Fruit fly (Drosophila melanogaster) whole organism, wandering third instar larva: ENCODE data around the gene Polr2J.

Source experiments
- Abd-B ChIP-seq: fragments of >200 bp; optimal IDR thresholded peaks from 2 replicates; lab custom pipeline; 2017; ENCODE audit warnings: missing biosample characterization, missing genetic modification characterization
- CrebA ChIP-seq: fragments of 200-800 bp; sonication (Bioruptor generic); optimal IDR thresholded peaks from 2 replicates; lab custom pipeline; 2016; ENCODE audit warnings: missing biosample characterization, mild to moderate bottlenecking, missing genetic modification characterization, borderline replicate concordance
- GATAd ChIP-seq: sonication (Bioruptor generic); optimal IDR thresholded peaks from 2 replicates; lab custom pipeline; 2016; ENCODE audit warnings: missing biosample characterization, missing genetic modification characterization
- Jra ChIP-seq: sonication (Bioruptor generic); optimal IDR thresholded peaks from 2 replicates; lab custom pipeline; 2016; ENCODE audit warnings: missing biosample characterization, missing genetic modification characterization
- OdsH ChIP-seq: fragments of 200-800 bp; sonication (Bioruptor generic); optimal IDR thresholded peaks from 2 replicates; lab custom pipeline; 2016; ENCODE audit warnings: missing biosample characterization, mild to moderate bottlenecking, missing genetic modification characterization
- Sp1 ChIP-seq: fragments of 200-800 bp; sonication (Bioruptor generic); optimal IDR thresholded peaks from 3 replicates; lab custom pipeline; 2019; ENCODE audit warnings: missing biosample characterization, mild to moderate bottlenecking, missing genetic modification characterization, moderate library complexity
- foxo ChIP-seq, 2 experiments: fragments of 200-800 bp; sonication (Bioruptor generic); optimal IDR thresholded peaks; 2 replicates in 1 of 2; 3 replicates in 1 of 2; lab custom pipeline; 2016 to 2017; ENCODE audit warnings: missing biosample characterization in 2 of 2, missing genetic modification characterization in 2 of 2
- tai ChIP-seq: sonication (Bioruptor generic); optimal IDR thresholded peaks from 2 replicates; lab custom pipeline; 2016; ENCODE audit warnings: missing biosample characterization, missing genetic modification characterization
- woc ChIP-seq: sonication (Bioruptor generic); optimal IDR thresholded peaks from 2 replicates; lab custom pipeline; 2016; ENCODE audit warnings: missing biosample characterization, mild to moderate bottlenecking, missing genetic modification characterization

The Polr2J gene

DNA sequence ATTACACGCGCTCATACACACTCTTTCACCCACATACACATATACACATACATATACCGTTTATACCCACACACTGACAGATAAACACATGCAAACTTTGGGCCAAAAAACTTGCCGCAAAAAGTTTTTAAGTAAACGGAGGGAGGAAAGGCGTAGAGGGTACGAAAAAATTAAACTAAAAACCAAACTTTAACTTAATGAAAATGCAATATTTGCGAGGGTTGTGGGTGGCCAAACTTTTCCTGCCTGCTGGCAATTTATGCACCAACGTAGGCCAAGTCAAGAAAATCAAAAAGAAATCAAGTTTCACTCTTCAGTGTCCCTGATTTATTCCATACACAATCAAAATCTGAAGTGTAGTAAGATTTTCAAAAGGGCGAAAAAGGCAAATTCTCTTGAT lies 47.0 kb downstream of the Polr2J start, which contains the start of gene CG31804:
CG31804 (plus strand) TSS at position 301 of the 400 bp plus-strand sequence.
- TF ChIP-seq foxo (GFP tag; optimal IDR thresholded peaks at IDR 0.05; lab: Kevin White, UChicago) (no peak), woc (GFP tag; lab: Kevin White, UChicago) (no peak), tai (GFP tag; lab: Kevin White, UChicago) (no peak), OdsH (GFP tag; lab: Kevin White, UChicago) (no peak), CrebA (no peak), GATAd (GFP tag; lab: Kevin White, UChicago) (no peak), Jra (GFP tag; lab: Kevin White, UChicago) (no peak), Abd-B (GFP tag; lab: Kevin White, UChicago) (no peak), Sp1 (GFP tag; lab: Kevin White, UChicago) (no peak)
